Worm (Caenorhabditis elegans): ENCODE measurements around the gene F23F12.3.

The F23F12.3 gene

ce11 chrIII:6488916-6489315 lies 11.4 kb upstream of the F23F12.3 start:
- TF ChIP-seq lsy-12 (tag; optimal IDR thresholded peaks at IDR 0.05) (no peak), R02D3.7 (tag; optimal IDR thresholded peaks at IDR 0.05) (peak; percentile 10), nfya-1 (tag; optimal IDR thresholded peaks at IDR 0.05; ENCODE audit: insufficient read depth) (peak; percentile 62), daf-12 (tag; optimal IDR thresholded peaks at IDR 0.05) (no peak), unc-62 (GFP tag; optimal IDR thresholded peaks at IDR 0.05) (no peak), nhr-23 (tag; optimal IDR thresholded peaks at IDR 0.05) (peak; percentile 41), elt-3 (tag; optimal IDR thresholded peaks at IDR 0.05) (no peak), sea-2 (GFP tag; optimal IDR thresholded peaks at IDR 0.05) (no peak), lin-39 (tag; optimal IDR thresholded peaks at IDR 0.05) (no peak), tbx-2 (tag; optimal IDR thresholded peaks at IDR 0.05) (no peak), ceh-16 (tag; optimal IDR thresholded peaks at IDR 0.05) (no peak), pha-4 (tag; optimal IDR thresholded peaks at IDR 0.05) (peak; percentile 58), skn-1 (tag; optimal IDR thresholded peaks at IDR 0.05) (peak; percentile 98), elt-2 (tag; optimal IDR thresholded peaks at IDR 0.05) (peak; percentile 13), zag-1 (tag; optimal IDR thresholded peaks at IDR 0.05) (no peak), snpc-4 (tag; optimal IDR thresholded peaks at IDR 0.05) (peak; percentile 7), nhr-43 (tag; optimal IDR thresholded peaks at IDR 0.05; ENCODE audit: poor library complexity, severe bottlenecking) (peak; percentile 24), lin-15B (tag; optimal IDR thresholded peaks at IDR 0.05) (peak; percentile 39), egl-5 (tag; optimal IDR thresholded peaks at IDR 0.05) (no peak), nhr-77 (tag; optimal IDR thresholded peaks at IDR 0.05) (no peak), ceh-28 (tag; optimal IDR thresholded peaks at IDR 0.05) (no peak), mdl-1 (tag; optimal IDR thresholded peaks at IDR 0.05) (no peak), ceh-82 (tag; optimal IDR thresholded peaks at IDR 0.05) (no peak), nhr-25 (tag; optimal IDR thresholded peaks at IDR 0.05) (no peak), ztf-4 (tag; optimal IDR thresholded peaks at IDR 0.05) (no peak), nhr-237 (tag; optimal IDR thresholded peaks at IDR 0.05) (no peak), fkh-2 (tag; optimal IDR thresholded peaks at IDR 0.05) (no peak)

ce11 chrIII:6489493-6489892 lies 10.8 kb upstream of the F23F12.3 start, which contains the start of gene rpt-3:
rpt-3 (plus strand) TSS chrIII:6489793.
- no peak for TF ChIP-seq nhr-25 (tag; optimal IDR thresholded peaks at IDR 0.05)
- TF ChIP-seq aly-2 (tag; optimal IDR thresholded peaks at IDR 0.05): no peak
- TF ChIP-seq sea-2 (GFP tag; optimal IDR thresholded peaks at IDR 0.05): no peak
- TF ChIP-seq nhr-12 (tag; optimal IDR thresholded peaks at IDR 0.05): no peak
- no peak for TF ChIP-seq ZK546.5 (tag; optimal IDR thresholded peaks at IDR 0.05)
- TF ChIP-seq pqm-1 (tag; optimal IDR thresholded peaks at IDR 0.05): no peak
- TF ChIP-seq fos-1 (tag; optimal IDR thresholded peaks at IDR 0.05): no peak
- TF ChIP-seq pha-4 (tag; optimal IDR thresholded peaks at IDR 0.05): no peak
- TF ChIP-seq nhr-11 (tag; optimal IDR thresholded peaks at IDR 0.05): no peak
- TF ChIP-seq nhr-237 (tag; optimal IDR thresholded peaks at IDR 0.05): no peak
- no peak for TF ChIP-seq unc-62 (GFP tag; optimal IDR thresholded peaks at IDR 0.05)
- TF ChIP-seq ztf-11 (tag; optimal IDR thresholded peaks at IDR 0.05): no peak
- no peak for TF ChIP-seq nhr-67 (tag; optimal IDR thresholded peaks at IDR 0.05)
- no peak for TF ChIP-seq elt-1 (tag; optimal IDR thresholded peaks at IDR 0.05)
- TF ChIP-seq ztf-4 (tag; optimal IDR thresholded peaks at IDR 0.05): no peak

ce11 chrIII:6490989-6491388 lies 9.3 kb upstream of the F23F12.3 start:
- TF ChIP-seq egl-5 (tag; optimal IDR thresholded peaks at IDR 0.05) (no peak), nhr-25 (tag; optimal IDR thresholded peaks at IDR 0.05) (no peak), sea-2 (GFP tag; optimal IDR thresholded peaks at IDR 0.05) (no peak), nhr-43 (tag; optimal IDR thresholded peaks at IDR 0.05; ENCODE audit: poor library complexity, severe bottlenecking) (no peak), ceh-82 (tag; optimal IDR thresholded peaks at IDR 0.05) (no peak), tbx-2 (tag; optimal IDR thresholded peaks at IDR 0.05) (no peak), nfya-1 (tag; optimal IDR thresholded peaks at IDR 0.05; ENCODE audit: insufficient read depth) (no peak), lsy-12 (tag; optimal IDR thresholded peaks at IDR 0.05) (no peak), nhr-237 (tag; optimal IDR thresholded peaks at IDR 0.05) (no peak), ceh-28 (tag; optimal IDR thresholded peaks at IDR 0.05) (no peak), mdl-1 (tag; optimal IDR thresholded peaks at IDR 0.05) (no peak), fos-1 (tag; optimal IDR thresholded peaks at IDR 0.05) (no peak), mml-1 (tag; optimal IDR thresholded peaks at IDR 0.05) (no peak), unc-39 (tag; optimal IDR thresholded peaks at IDR 0.05) (no peak), lin-15B (tag; optimal IDR thresholded peaks at IDR 0.05) (no peak), nhr-67 (tag; optimal IDR thresholded peaks at IDR 0.05) (no peak), ceh-9 (tag; optimal IDR thresholded peaks at IDR 0.05) (no peak), pqm-1 (tag; optimal IDR thresholded peaks at IDR 0.05) (no peak), aly-2 (tag; optimal IDR thresholded peaks at IDR 0.05) (no peak)

Measured in whole organism, L3 larva.